Worm (Caenorhabditis elegans): ENCODE results near the gene set-1.

DNA sequence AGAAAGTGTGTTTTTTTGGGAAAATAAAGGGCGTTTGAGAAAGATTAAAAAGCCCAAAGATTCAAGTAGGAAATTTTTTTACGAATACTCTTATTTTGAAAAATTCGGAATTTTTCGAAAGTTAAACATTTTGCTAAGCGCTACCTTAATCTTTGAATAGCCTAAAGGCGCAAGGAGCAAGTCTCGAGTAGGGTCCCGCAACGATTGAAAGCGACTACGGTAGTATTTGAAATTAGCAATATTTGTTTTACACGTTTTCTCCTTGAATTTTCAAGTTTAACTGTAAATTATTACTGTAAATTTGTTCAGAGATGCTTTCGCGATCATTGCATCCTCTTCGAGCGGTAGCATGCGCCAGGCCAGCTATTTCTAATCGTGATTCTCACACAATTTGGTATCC is 12.7 kb upstream of the set-1 start, which contains the start of gene nduf-2.2:
- TF ChIP-seq pqm-1 (tag; optimal IDR thresholded peaks at IDR 0.05) (no peak), zip-4 (GFP tag; optimal IDR thresholded peaks at IDR 0.05) (no peak), jun-1 (tag; optimal IDR thresholded peaks at IDR 0.05) (no peak), ztf-11 (tag; optimal IDR thresholded peaks at IDR 0.05) (no peak), zag-1 (tag; optimal IDR thresholded peaks at IDR 0.05) (no peak), nhr-76 (tag; optimal IDR thresholded peaks at IDR 0.05) (no peak), mdl-1 (tag; optimal IDR thresholded peaks at IDR 0.05) (no peak), aly-2 (tag; optimal IDR thresholded peaks at IDR 0.05) (no peak), tbx-2 (tag; optimal IDR thresholded peaks at IDR 0.05) (no peak), ceh-88 (GFP tag; IDR thresholded peaks at IDR 0.05) (no peak), fos-1 (tag; optimal IDR thresholded peaks at IDR 0.05) (no peak), unc-130 (tag; optimal IDR thresholded peaks at IDR 0.05) (no peak), ceh-90 (tag; optimal IDR thresholded peaks at IDR 0.05) (no peak)
